Worm (Caenorhabditis elegans) whole organism, L2 larva: Measurements from ENCODE around the gene srh-138.

Experiments
- C34F6.9 ChIP-seq: fragments of 150-350 bp; optimal IDR thresholded peaks from 2 replicates; lab custom pipeline; 2014; ENCODE audit warnings: missing biosample characterization, missing genetic modification characterization
- Y55F3AM.14 ChIP-seq: fragments of 200-800 bp; sonication (Bioruptor generic); optimal IDR thresholded peaks from 2 replicates; lab custom pipeline; 2018; ENCODE audit warnings: mild to moderate bottlenecking, missing genetic modification characterization, missing compliant biosample characterization
- ZK546.5 ChIP-seq: sonication (generic microtip); optimal IDR thresholded peaks from 2 replicates; lab custom pipeline; 2017; ENCODE audit warnings: missing biosample characterization, missing genetic modification characterization
- ama-1 ChIP-seq: fragments of 150-350 bp; optimal IDR thresholded peaks from 2 replicates; lab custom pipeline; 2018; ENCODE audit warnings: inconsistent platforms
- blmp-1 ChIP-seq: sonication (generic microtip); optimal IDR thresholded peaks from 2 replicates; lab custom pipeline; 2017; ENCODE audit warnings: missing genetic modification characterization, mild to moderate bottlenecking, missing compliant biosample characterization, antibody characterized with exemption, moderate library complexity; ENCODE audit not compliant: insufficient read depth
- ceh-16 ChIP-seq: fragments of 150-350 bp; optimal IDR thresholded peaks from 2 replicates; lab custom pipeline; 2014; ENCODE audit warnings: missing biosample characterization, missing genetic modification characterization
- ceh-82 ChIP-seq: fragments of 150-350 bp; optimal IDR thresholded peaks from 2 replicates; lab custom pipeline; 2014; ENCODE audit warnings: missing biosample characterization, missing genetic modification characterization
- crh-2 ChIP-seq: sonication (generic microtip); optimal IDR thresholded peaks from 2 replicates; lab custom pipeline; 2017; ENCODE audit warnings: missing biosample characterization, missing genetic modification characterization
- egl-27 ChIP-seq: sonication (generic microtip); optimal IDR thresholded peaks from 3 replicates; lab custom pipeline; 2017; ENCODE audit warnings: missing biosample characterization, missing genetic modification reagents, missing genetic modification characterization
- elt-1 ChIP-seq: fragments of 150-350 bp; optimal IDR thresholded peaks from 2 replicates; lab custom pipeline; 2014; ENCODE audit warnings: missing biosample characterization, missing genetic modification characterization
- fos-1 ChIP-seq: fragments of 150-350 bp; optimal IDR thresholded peaks from 2 replicates; lab custom pipeline; 2014; ENCODE audit warnings: missing biosample characterization, missing genetic modification characterization
- gmeb-1 ChIP-seq: fragments of 150-350 bp; optimal IDR thresholded peaks from 2 replicates; lab custom pipeline; 2014; ENCODE audit warnings: missing biosample characterization, missing genetic modification characterization
- lin-11 ChIP-seq: fragments of 150-350 bp; sonication (generic microtip); optimal IDR thresholded peaks from 2 replicates; lab custom pipeline; 2014; ENCODE audit warnings: missing biosample characterization, missing genetic modification characterization, inconsistent platforms, mixed read lengths
- lin-39 ChIP-seq: fragments of 150-350 bp; optimal IDR thresholded peaks from 2 replicates; lab custom pipeline; 2014; ENCODE audit warnings: missing biosample characterization, missing genetic modification reagents, missing genetic modification characterization
- mab-5 ChIP-seq: fragments of 150-350 bp; optimal IDR thresholded peaks from 2 replicates; lab custom pipeline; 2014; ENCODE audit warnings: missing biosample characterization, missing genetic modification characterization
- mdl-1 ChIP-seq, 2 experiments: fragments of 150-350 bp in 1 of 2; sonication (generic microtip) in 1 of 2; optimal IDR thresholded peaks; 2 replicates each; lab custom pipeline; 2017; ENCODE audit warnings: missing biosample characterization in 2 of 2, missing genetic modification characterization in 2 of 2
- nhr-10 ChIP-seq: sonication (generic microtip); optimal IDR thresholded peaks from 2 replicates; lab custom pipeline; 2017; ENCODE audit warnings: missing biosample characterization, missing genetic modification characterization
- nhr-11 ChIP-seq: fragments of 150-350 bp; optimal IDR thresholded peaks from 2 replicates; lab custom pipeline; 2014; ENCODE audit warnings: missing biosample characterization, missing genetic modification characterization
- nhr-129 ChIP-seq: fragments of 150-350 bp; optimal IDR thresholded peaks from 2 replicates; lab custom pipeline; 2014; ENCODE audit warnings: missing biosample characterization, missing genetic modification characterization
- nhr-21 ChIP-seq: fragments of 150-350 bp; optimal IDR thresholded peaks from 2 replicates; lab custom pipeline; 2014; ENCODE audit warnings: missing biosample characterization, missing genetic modification characterization
- nhr-23 ChIP-seq: fragments of 150-350 bp; optimal IDR thresholded peaks from 2 replicates; lab custom pipeline; 2014; ENCODE audit warnings: missing biosample characterization, missing genetic modification reagents, missing genetic modification characterization
- nhr-237 ChIP-seq: fragments of 150-350 bp; optimal IDR thresholded peaks from 2 replicates; lab custom pipeline; 2014; ENCODE audit warnings: missing biosample characterization, missing genetic modification characterization
- nhr-6 ChIP-seq: fragments of 150-350 bp; optimal IDR thresholded peaks from 2 replicates; lab custom pipeline; 2014; ENCODE audit warnings: missing biosample characterization, missing genetic modification characterization
- nhr-77 ChIP-seq: fragments of 150-350 bp; optimal IDR thresholded peaks from 2 replicates; lab custom pipeline; 2014; ENCODE audit warnings: missing biosample characterization, missing genetic modification characterization
- peb-1 ChIP-seq: fragments of 150-350 bp; optimal IDR thresholded peaks from 2 replicates; lab custom pipeline; 2014; ENCODE audit warnings: missing biosample characterization, missing genetic modification characterization
- sem-4 ChIP-seq: fragments of 150-350 bp; optimal IDR thresholded peaks from 2 replicates; lab custom pipeline; 2014; ENCODE audit warnings: missing biosample characterization, missing genetic modification reagents, missing genetic modification characterization
- skn-1 ChIP-seq: sonication (generic microtip); optimal IDR thresholded peaks from 2 replicates; lab custom pipeline; 2017; ENCODE audit warnings: missing biosample characterization, missing genetic modification characterization
- sma-3 ChIP-seq: sonication (generic microtip); optimal IDR thresholded peaks from 2 replicates; lab custom pipeline; 2016; ENCODE audit warnings: missing genetic modification reagents, missing genetic modification characterization, missing compliant biosample characterization
- unc-39 ChIP-seq: fragments of 150-350 bp; optimal IDR thresholded peaks from 2 replicates; lab custom pipeline; 2014; ENCODE audit warnings: missing biosample characterization, missing genetic modification characterization
- unc-55 ChIP-seq: fragments of 150-350 bp; sonication (generic microtip); optimal IDR thresholded peaks from 3 replicates; lab custom pipeline; 2014; ENCODE audit warnings: missing biosample characterization, missing genetic modification reagents, missing genetic modification characterization
- unc-62 ChIP-seq: fragments of 150-350 bp; optimal IDR thresholded peaks from 2 replicates; lab custom pipeline; 2014; ENCODE audit warnings: missing biosample characterization, missing genetic modification reagents, missing genetic modification characterization
- zag-1 ChIP-seq: fragments of 150-350 bp; optimal IDR thresholded peaks from 2 replicates; lab custom pipeline; 2014; ENCODE audit warnings: missing biosample characterization, missing genetic modification characterization
- ztf-1 ChIP-seq: fragments of 200-800 bp; sonication (Bioruptor generic); conservative IDR thresholded peaks from 2 replicates; pipeline ENCODE4 v1.3.6; 2022; ENCODE audit warnings: missing genetic modification characterization, missing compliant biosample characterization
- ztf-11 ChIP-seq: sonication (generic microtip); optimal IDR thresholded peaks from 2 replicates; lab custom pipeline; 2017; ENCODE audit warnings: missing biosample characterization, missing genetic modification characterization
- ztf-4 ChIP-seq: fragments of 150-350 bp; optimal IDR thresholded peaks from 2 replicates; lab custom pipeline; 2014; ENCODE audit warnings: missing biosample characterization, missing genetic modification characterization

Gene srh-138

DNA sequence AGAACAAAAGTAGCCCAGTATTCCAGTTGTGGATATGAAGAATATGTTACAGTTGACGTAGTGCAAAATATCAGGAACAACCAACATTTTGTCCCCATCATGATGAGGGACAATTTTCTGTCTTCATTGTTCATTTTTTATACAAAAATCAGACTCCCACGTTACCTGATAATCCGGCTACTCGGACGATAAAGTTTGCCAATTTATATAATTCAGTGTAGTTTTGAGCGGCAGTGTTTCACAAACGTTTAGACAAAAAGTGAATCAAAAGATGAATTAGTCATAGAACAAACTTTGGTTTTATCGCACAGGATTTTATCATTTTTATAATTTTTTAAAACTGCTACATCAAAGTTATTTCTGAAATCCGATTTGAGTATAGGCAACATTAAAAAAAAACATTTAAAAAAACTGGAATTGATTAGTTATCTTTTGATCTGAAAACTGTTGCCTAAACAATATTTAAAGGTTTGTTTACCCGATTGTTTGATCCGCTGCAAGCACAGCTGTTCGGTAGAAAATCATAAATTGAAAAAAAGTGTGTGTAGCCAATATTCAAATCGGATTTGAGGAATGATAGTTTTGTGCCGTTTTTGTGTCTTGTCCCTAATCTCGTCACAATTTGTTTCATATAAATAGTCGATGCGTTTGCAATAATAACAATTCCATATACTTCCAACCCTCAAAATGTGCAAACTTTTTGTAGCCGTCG is 10.3 kb upstream of the srh-138 start, which contains the start of the genes F57E7.4 and spig-6:
F57E7.4 (minus strand) TSS at position 101 of the 712 bp plus-strand sequence.
spig-6 (plus strand) TSS at position 662 of the 712 bp plus-strand sequence.
- no peak for TF ChIP-seq ceh-16
- TF ChIP-seq unc-62 (GFP tag; lab: Kevin White, UChicago) = no peak
- no peak for TF ChIP-seq nhr-11
- no peak for TF ChIP-seq mdl-1 (tag; optimal IDR thresholded peaks at IDR 0.05; lab: Kevin White, UChicago)
- TF ChIP-seq gmeb-1 (tag; lab: Kevin White, UChicago) = no peak
- TF ChIP-seq lin-39 (tag; lab: Kevin White, UChicago) = no peak
- TF ChIP-seq skn-1 = no peak
- TF ChIP-seq unc-55 = no peak
- TF ChIP-seq zag-1 = no peak
- TF ChIP-seq elt-1 (tag; lab: Kevin White, UChicago) = no peak
- no peak for TF ChIP-seq nhr-10
- TF ChIP-seq C34F6.9 = no peak
- no peak for TF ChIP-seq lin-11 (tag; lab: Kevin White, UChicago)
- no peak for TF ChIP-seq ama-1 (lab: Kevin White, UChicago)
- TF ChIP-seq crh-2 (tag; lab: Kevin White, UChicago) = no peak
- no peak for TF ChIP-seq peb-1

DNA sequence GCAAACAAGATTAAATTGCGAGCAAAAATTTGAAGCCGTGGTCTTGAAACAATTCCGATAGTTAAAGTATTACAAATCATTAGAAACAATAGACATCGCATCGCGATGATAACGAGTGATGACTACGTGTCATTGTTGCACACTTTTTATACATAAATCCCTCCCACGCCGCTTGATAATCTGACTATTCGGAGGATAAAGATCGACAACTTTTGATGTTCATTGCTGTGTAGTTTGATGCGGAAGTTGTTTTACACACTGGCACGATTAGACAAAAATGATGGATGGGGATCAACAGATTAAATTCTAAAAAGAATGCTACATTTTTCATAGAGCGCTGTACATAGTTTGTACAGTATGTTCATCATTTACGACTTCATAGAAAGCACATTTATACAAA is 8.5 kb upstream of the srh-138 start, which contains the start of gene T08G3.11:
T08G3.11 (minus strand) TSS at position 101 of the 400 bp plus-strand sequence.
- no peak for TF ChIP-seq elt-1 (tag; lab: Kevin White, UChicago)
- no peak for TF ChIP-seq egl-27
- no peak for TF ChIP-seq nhr-21 (tag; lab: Kevin White, UChicago)
- TF ChIP-seq ceh-82 (tag; lab: Kevin White, UChicago) = no peak
- no peak for TF ChIP-seq nhr-6 (tag; lab: Kevin White, UChicago)

DNA sequence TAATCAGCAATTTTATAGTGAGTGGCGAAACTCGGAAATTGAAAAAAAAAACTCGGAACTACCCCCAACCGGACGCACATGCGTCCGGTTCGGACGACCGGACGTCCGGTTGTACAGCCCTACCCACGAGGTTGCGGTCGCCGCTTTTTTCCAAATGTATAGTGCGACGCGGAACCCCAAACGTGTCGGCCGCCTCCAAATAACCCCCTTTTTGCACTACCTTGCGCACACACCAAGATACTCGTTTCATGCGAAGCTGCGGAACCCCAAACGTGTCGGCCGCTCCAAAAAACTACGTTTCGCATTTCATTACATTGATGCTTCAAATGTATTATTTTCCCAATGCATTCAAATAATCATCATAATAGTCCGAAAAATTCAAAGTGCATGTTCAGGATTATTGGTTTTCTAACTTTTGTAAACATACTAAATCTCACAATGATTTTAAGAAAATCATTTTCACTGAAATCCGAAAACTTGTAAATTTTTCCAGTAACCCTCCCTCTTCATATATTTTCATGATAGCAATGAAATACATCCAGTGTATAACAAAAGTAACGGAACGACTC is 1.3 kb upstream of the srh-138 start, which contains the start of gene srw-35:
srw-35 (plus strand) TSS at position 519 of the 569 bp plus-strand sequence.
- TF ChIP-seq ztf-11 (tag; lab: Kevin White, UChicago) (no peak), nhr-129 (tag; lab: Kevin White, UChicago) (no peak), sem-4 (tag; lab: Kevin White, UChicago) (no peak), C34F6.9 (no peak), unc-55 (no peak), nhr-77 (tag; lab: Kevin White, UChicago) (no peak), ztf-4 (no peak), nhr-237 (tag; lab: Kevin White, UChicago) (no peak), skn-1 (no peak), egl-27 (no peak), gmeb-1 (tag; lab: Kevin White, UChicago) (no peak), nhr-10 (no peak), crh-2 (tag; lab: Kevin White, UChicago) (no peak)

DNA sequence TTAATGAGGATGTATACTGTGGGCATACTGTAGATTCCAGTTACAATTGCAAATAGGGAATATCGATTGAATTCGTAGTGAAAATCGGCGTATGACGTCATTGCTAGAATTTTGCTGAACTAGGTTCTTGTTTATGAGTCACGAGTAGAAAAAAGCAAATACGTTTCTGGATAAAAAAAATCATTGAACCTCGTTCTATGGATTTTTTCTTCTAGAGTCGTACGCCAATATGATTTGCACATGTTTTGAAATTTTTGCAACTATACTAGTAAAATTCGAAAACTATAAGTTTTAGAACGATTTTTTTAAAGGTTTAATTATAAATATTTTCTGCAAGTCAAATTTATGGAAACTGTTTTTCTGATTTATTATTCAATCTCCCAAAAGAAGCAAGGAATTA is 3.0 kb downstream of the srh-138 start, which contains the start of gene sru-44:
sru-44 (minus strand) TSS at position 101 of the 400 bp plus-strand sequence.
- no peak for TF ChIP-seq ztf-11 (tag; lab: Kevin White, UChicago)
- TF ChIP-seq unc-39 (tag; lab: Kevin White, UChicago) = no peak
- TF ChIP-seq gmeb-1 (tag; lab: Kevin White, UChicago) = no peak
- no peak for TF ChIP-seq nhr-129 (tag; lab: Kevin White, UChicago)
- no peak for TF ChIP-seq nhr-23 (tag; lab: Kevin White, UChicago)
- no peak for TF ChIP-seq egl-27
- no peak for TF ChIP-seq sma-3 (GFP tag; lab: Kevin White, UChicago)
- no peak for TF ChIP-seq fos-1 (tag; lab: Kevin White, UChicago)

DNA sequence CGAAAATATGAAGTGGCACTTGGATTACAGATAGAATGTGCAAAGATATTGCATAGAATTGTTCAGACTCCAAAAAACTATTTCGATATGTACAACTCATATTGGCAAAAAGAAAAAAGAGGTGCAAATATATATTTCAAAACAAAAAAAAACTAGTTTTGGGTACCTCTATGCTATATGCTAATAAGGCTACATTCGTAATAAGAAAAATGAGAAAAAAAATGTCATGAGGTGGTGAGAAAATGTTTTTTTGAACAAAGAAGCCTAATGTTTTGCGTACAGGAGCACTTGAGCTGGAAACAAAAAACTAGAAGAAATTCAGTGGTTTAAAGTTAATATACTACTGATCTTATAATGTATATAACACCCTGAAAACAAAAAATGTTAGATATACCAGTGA is 9.9 kb downstream of the srh-138 start, which contains the start of gene srh-142:
srh-142 (minus strand) TSS at position 101 of the 400 bp plus-strand sequence.
- no peak for TF ChIP-seq ztf-1 (GFP tag; lab: Robert Waterston, UW)

DNA sequence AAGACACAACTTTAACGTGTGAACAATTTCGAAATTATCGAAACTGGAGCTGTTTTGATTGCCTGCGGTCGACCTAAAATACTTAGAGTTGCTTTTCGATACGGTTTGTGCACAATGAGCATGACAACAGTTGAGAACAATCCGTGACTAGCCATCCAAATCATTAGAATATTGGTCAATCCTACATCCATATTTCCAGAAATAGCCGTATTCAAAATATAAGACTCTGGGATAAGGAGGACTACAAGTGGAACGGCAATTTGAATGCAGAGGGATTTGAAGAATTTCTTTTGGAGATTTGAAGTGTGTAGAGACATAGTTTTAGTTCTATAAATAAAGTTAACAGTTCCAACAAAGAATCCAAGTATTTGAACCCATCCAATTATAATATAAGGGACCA is 11.4 kb downstream of the srh-138 start:
- TF ChIP-seq ztf-1 (GFP tag; lab: Robert Waterston, UW) (no peak), nhr-10 (no peak), blmp-1 (no peak), mab-5 (tag; lab: Kevin White, UChicago) (no peak), ZK546.5 (tag; lab: Kevin White, UChicago) (no peak), Y55F3AM.14 (GFP tag; lab: Kevin White, UChicago) (no peak), lin-11 (tag; lab: Kevin White, UChicago) (no peak), ceh-82 (tag; lab: Kevin White, UChicago) (no peak), fos-1 (tag; lab: Kevin White, UChicago) (no peak), ceh-16 (no peak)
